Worm (Caenorhabditis elegans): ENCODE data around the gene T20B12.7.

ce11 chrIII:7359037-7359548 is 19.8 kb downstream of the T20B12.7 start, which contains the start of the genes eco-1 and hmgr-1:
- no peak for TF ChIP-seq aly-1 (tag; optimal IDR thresholded peaks at IDR 0.05)
- TF ChIP-seq ama-1 (optimal IDR thresholded peaks at IDR 0.05): no peak
